Worm (Caenorhabditis elegans) whole organism, midembryonic: Measurements from ENCODE around the gene C49F8.15.

Experiments used
- T22C8.4 ChIP-seq: fragments of 200-800 bp; sonication (Bioruptor generic); IDR thresholded peaks from 2 replicates; pipeline ENCODE4 v1.3.6; 2022; ENCODE audit warnings: missing genetic modification characterization, missing compliant biosample characterization
- cog-1 ChIP-seq: sonication (generic microtip); optimal IDR thresholded peaks from 2 replicates; lab custom pipeline; 2016; ENCODE audit warnings: missing genetic modification characterization, missing compliant biosample characterization
- flt-1 ChIP-seq: fragments of 200-800 bp; sonication (Bioruptor generic); IDR thresholded peaks from 2 replicates; pipeline ENCODE4 v1.3.6; 2022; ENCODE audit warnings: missing genetic modification characterization, missing compliant biosample characterization
- klf-2 ChIP-seq: fragments of 200-800 bp; sonication (Bioruptor generic); conservative IDR thresholded peaks from 2 replicates; pipeline ENCODE4 v1.3.6; 2022; ENCODE audit warnings: missing genetic modification reagents, missing genetic modification characterization, missing compliant biosample characterization
- med-1 ChIP-seq: sonication (generic microtip); optimal IDR thresholded peaks from 2 replicates; lab custom pipeline; 2017; ENCODE audit warnings: missing genetic modification characterization, mild to moderate bottlenecking, missing compliant biosample characterization, antibody characterized with exemption, missing genetic modification reagents; ENCODE audit not compliant: insufficient read depth
- ref-1 ChIP-seq: fragments of 200-800 bp; sonication (Bioruptor generic); conservative IDR thresholded peaks from 2 replicates; pipeline ENCODE4 v1.3.6; 2022; ENCODE audit warnings: missing genetic modification reagents, missing genetic modification characterization, missing compliant biosample characterization
- tab-1 ChIP-seq: fragments of 200-800 bp; sonication (Bioruptor generic); IDR thresholded peaks from 2 replicates; pipeline ENCODE4 v1.3.6; 2022; ENCODE audit warnings: missing genetic modification characterization, missing compliant biosample characterization
- ztf-23 ChIP-seq: fragments of 200-800 bp; sonication (Bioruptor generic); IDR thresholded peaks from 2 replicates; pipeline ENCODE4 v1.3.6; 2022; ENCODE audit warnings: missing genetic modification reagents, missing genetic modification characterization, missing compliant biosample characterization
- ztf-29 ChIP-seq: fragments of 200-800 bp; sonication (Bioruptor generic); IDR thresholded peaks from 2 replicates; pipeline ENCODE4 v1.3.6; 2022; ENCODE audit warnings: missing genetic modification reagents, missing genetic modification characterization, missing compliant biosample characterization

C49F8.15 gene

DNA sequence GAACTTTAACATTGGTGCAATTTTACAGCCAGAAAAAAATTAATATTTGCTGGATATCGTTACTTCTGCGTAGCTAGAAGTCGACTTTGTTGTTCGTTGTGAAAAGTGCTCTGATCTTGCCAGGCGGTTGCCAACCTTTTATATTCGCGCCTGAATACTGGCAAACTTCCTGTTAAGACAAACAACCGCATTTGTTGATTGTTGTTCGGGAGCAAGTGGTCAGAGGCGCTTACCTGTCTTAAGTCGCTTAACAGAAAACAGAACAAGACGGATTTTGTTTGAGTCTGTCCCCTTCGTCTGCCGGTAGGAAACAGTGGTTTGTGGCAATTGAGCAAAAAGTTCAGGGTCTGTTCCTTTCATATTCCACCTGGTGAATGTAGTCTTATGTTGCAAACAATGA is at the start of gene C49F8.15:
Gene C49F8.15, minus strand, starts transcription at position 101 of the 400 bp plus-strand sequence.
- TF ChIP-seq klf-2 (GFP tag; lab: Robert Waterston, UW): no peak
- TF ChIP-seq med-1: no peak
- TF ChIP-seq ztf-23: no peak
- TF ChIP-seq flt-1 (GFP tag; lab: Robert Waterston, UW): no peak
- TF ChIP-seq ztf-29 (GFP tag; lab: Robert Waterston, UW): no peak
- TF ChIP-seq cog-1 (tag; lab: Kevin White, UChicago): no peak
- TF ChIP-seq tab-1 (GFP tag; lab: Robert Waterston, UW): no peak

DNA sequence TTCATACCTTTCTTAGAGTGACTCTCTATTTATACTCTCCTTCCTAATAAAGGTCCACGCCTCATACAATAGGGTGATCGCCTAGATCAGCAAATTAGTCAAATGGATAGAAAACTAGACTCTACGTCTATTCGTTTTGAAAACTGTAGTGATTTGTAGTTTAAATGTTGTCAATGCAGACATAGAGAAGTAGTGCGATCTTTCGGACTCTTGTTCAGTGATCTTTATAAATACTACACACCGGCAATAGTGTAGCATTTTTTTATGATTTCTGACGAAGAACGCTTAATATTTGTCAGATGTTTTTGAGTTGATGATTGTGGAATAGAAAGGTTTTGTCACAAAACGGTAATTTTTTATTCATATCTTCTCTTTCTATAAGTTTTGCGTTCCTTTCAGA is 48.9 kb upstream of the C49F8.15 start:
- TF ChIP-seq med-1 (no peak), ztf-23 (no peak)

DNA sequence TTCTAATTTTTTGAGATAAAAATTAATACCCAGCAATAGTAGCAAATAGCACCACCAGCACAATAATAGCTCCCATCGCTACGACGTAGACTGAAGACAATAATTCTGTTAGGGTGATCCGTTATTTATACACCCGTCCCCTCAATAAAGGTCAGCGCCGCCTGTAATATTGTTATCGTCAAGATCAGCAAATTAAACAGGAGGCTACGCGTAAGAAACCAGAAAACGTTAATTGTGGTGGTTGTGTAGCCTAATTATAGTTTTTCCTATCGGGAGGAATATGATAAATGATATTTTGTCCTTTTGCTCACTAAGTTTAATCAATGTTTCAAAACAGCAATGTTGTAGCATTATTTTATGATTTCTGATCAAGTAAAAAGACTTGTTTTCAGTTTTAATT is 47.2 kb upstream of the C49F8.15 start, which contains the start of the genes cyp-13B1 and C29F7.1:
Gene cyp-13B1, minus strand, starts transcription at position 101 of the 400 bp plus-strand sequence.
Gene C29F7.1, plus strand, starts transcription at position 394 of the 400 bp plus-strand sequence.
- TF ChIP-seq ztf-29 (GFP tag; lab: Robert Waterston, UW): no peak

ce11 chrX:13401783-13402182 is 39.4 kb upstream of the C49F8.15 start, which contains the start of gene F02C12.1:
Gene F02C12.1, plus strand, starts transcription at chrX:13402083.
- TF ChIP-seq tab-1 (GFP tag; lab: Robert Waterston, UW): no peak
- no peak for TF ChIP-seq T22C8.4 (GFP tag; lab: Robert Waterston, UW)
- no peak for TF ChIP-seq med-1
- no peak for TF ChIP-seq cog-1 (tag; lab: Kevin White, UChicago)
- no peak for TF ChIP-seq ztf-23
- no peak for TF ChIP-seq flt-1 (GFP tag; lab: Robert Waterston, UW)
- no peak for TF ChIP-seq ztf-29 (GFP tag; lab: Robert Waterston, UW)
- TF ChIP-seq ref-1 (GFP tag; lab: Robert Waterston, UW): no peak

- TF ChIP-seq flt-1 (GFP tag; lab: Robert Waterston, UW) (no peak), ztf-23 (no peak), T22C8.4 (GFP tag; lab: Robert Waterston, UW) (no peak)
Measured at ce11 chrX:13401311-13401710, 38.9 kb upstream of the C49F8.15 start.

DNA sequence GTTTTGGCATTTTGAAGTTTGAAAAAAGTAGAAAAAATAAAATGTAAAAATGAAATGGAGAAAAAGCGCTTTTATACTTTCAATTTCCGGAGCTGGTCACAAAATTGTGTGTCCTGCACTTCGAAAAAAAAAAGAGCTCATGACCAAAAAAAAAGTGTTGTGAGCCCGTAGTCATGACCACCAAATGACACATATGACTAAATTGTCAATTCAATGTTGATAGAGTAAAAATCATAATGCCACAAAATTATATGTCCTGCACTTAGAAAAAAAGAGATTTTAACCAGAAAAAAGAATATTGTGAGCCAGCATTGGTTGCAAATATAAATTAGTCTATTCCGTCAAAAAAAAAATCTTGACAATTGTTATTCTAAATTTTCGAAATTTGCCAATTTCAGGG is 36.8 kb upstream of the C49F8.15 start, which contains the start of gene F02C12.2:
Gene F02C12.2, minus strand, starts transcription at position 101 of the 400 bp plus-strand sequence.
- TF ChIP-seq ref-1 (GFP tag; lab: Robert Waterston, UW) (no peak), med-1 (no peak)

DNA sequence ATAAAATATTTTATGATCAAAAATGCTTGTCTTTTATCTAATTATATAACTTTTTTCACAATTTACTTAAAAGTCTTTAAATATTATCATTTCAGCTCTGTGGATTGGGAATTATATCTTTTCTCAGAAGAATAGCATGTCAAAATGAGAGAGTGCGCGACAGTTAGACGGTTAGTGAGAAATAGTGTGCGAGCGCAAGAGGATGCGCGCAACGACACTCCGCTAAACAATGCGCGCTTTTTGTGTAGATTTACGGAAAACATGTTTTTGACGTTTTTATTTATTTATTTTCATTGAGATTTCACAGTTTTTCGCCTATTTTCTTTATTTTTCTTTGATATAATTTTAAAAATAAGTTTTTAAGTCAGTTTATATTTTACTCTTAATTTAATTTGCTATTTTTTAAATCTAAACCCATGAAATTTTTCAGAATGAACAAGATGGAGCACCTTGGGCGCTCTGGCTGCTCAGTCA is 34.2 kb upstream of the C49F8.15 start, which contains the start of gene F02C12.3:
Gene F02C12.3, plus strand, starts transcription at position 424 of the 474 bp plus-strand sequence.
- TF ChIP-seq flt-1 (GFP tag; lab: Robert Waterston, UW) (no peak), cog-1 (tag; lab: Kevin White, UChicago) (peak; percentile 44)

DNA sequence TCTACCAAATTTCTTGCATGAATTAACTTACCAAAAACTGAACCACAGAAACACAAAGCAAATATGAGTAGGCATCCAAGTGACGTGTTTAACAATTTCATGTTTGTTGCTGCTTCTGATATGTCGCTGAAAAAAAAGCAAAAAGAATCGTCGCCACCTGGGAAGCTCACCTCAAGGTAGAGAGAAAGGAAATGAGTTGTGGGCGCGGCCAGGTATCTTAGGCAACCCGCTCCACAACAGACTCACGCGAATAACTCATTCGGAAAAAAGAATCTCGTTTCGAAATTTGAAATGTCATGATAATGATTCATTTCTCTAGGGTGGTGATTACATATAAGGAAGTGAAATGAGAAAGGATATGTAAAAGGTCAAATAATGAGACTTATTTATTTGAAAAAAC is 32.6 kb upstream of the C49F8.15 start, which contains the start of gene irld-2:
Gene irld-2, minus strand, starts transcription at position 101 of the 400 bp plus-strand sequence.
- TF ChIP-seq cog-1 (tag; lab: Kevin White, UChicago): no peak
- no peak for TF ChIP-seq ztf-23
- no peak for TF ChIP-seq flt-1 (GFP tag; lab: Robert Waterston, UW)
- TF ChIP-seq T22C8.4 (GFP tag; lab: Robert Waterston, UW): no peak
- no peak for TF ChIP-seq med-1
- no peak for TF ChIP-seq klf-2 (GFP tag; lab: Robert Waterston, UW)
- no peak for TF ChIP-seq ref-1 (GFP tag; lab: Robert Waterston, UW)
- TF ChIP-seq ztf-29 (GFP tag; lab: Robert Waterston, UW): no peak
- no peak for TF ChIP-seq tab-1 (GFP tag; lab: Robert Waterston, UW)

ce11 chrX:13388829-13389228 is 26.4 kb upstream of the C49F8.15 start:
- TF ChIP-seq ztf-29 (GFP tag; lab: Robert Waterston, UW): no peak
- no peak for TF ChIP-seq med-1
- no peak for TF ChIP-seq T22C8.4 (GFP tag; lab: Robert Waterston, UW)
- TF ChIP-seq tab-1 (GFP tag; lab: Robert Waterston, UW): no peak
- no peak for TF ChIP-seq ref-1 (GFP tag; lab: Robert Waterston, UW)
- no peak for TF ChIP-seq klf-2 (GFP tag; lab: Robert Waterston, UW)
- no peak for TF ChIP-seq ztf-23
- no peak for TF ChIP-seq cog-1 (tag; lab: Kevin White, UChicago)
- TF ChIP-seq flt-1 (GFP tag; lab: Robert Waterston, UW): no peak

ce11 chrX:13387497-13387953 is 25.1 kb upstream of the C49F8.15 start, which contains the start of gene C49F8.3:
Gene C49F8.3, minus strand, starts transcription at chrX:13387547.
- TF ChIP-seq ztf-23 (no peak), cog-1 (tag; lab: Kevin White, UChicago) (no peak), med-1 (no peak), flt-1 (GFP tag; lab: Robert Waterston, UW) (no peak), klf-2 (GFP tag; lab: Robert Waterston, UW) (no peak), ztf-29 (GFP tag; lab: Robert Waterston, UW) (no peak), T22C8.4 (GFP tag; lab: Robert Waterston, UW) (no peak), tab-1 (GFP tag; lab: Robert Waterston, UW) (no peak), ref-1 (GFP tag; lab: Robert Waterston, UW) (no peak)

DNA sequence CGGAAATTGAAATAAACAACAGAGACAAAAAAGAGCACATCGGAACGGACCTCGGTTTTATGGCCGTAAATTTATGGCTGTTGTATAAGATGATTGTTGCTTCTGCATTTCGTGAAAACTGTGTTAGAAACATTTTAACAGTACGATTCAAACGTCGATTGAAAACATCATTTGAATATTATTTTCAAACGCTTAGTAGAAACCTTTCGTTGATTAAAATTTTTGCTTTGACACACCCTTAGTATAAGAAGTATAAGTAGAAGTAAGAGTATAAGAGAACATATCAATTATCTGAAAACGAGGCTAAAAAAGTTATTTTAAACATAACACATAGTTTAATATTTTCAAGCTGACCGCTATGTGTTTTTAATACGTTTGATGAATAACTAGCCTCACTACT is 22.4 kb upstream of the C49F8.15 start:
- TF ChIP-seq ztf-23: no peak
- no peak for TF ChIP-seq T22C8.4 (GFP tag; lab: Robert Waterston, UW)
- TF ChIP-seq ztf-29 (GFP tag; lab: Robert Waterston, UW): no peak
